Fruit fly (Drosophila melanogaster): Measurements from ENCODE around the gene Doc3.

DNA sequence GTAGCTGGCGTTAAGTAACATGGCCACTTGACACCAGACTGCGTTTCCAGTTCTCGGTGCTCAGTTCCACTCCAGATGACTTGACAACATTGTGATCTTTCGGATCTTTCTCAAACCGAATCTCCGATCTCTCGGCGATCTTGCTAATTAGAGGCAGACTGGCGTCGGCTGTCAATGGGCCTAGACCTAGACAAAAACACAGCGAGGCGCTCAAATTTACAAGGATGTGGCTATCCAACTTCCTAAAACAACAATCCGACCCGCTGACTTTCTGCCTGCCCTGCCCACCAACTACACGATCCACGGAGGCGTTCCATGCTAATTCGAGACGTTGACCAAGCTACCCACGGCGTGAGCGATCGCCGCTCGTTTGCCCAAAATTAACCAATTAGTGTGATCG is 8.7 kb downstream of the Doc3 start:
- TF ChIP-seq Hr83 (GFP tag; optimal IDR thresholded peaks at IDR 0.05; ENCODE audit: poor library complexity, severe bottlenecking), result no peak
- TF ChIP-seq Dfd (GFP tag; optimal IDR thresholded peaks at IDR 0.05), result no peak
- TF ChIP-seq psq (GFP tag; optimal IDR thresholded peaks at IDR 0.05), result no peak
- TF ChIP-seq OdsH (GFP tag; optimal IDR thresholded peaks at IDR 0.05), result no peak
- TF ChIP-seq fru (GFP tag; optimal IDR thresholded peaks at IDR 0.05), result no peak
- TF ChIP-seq N (GFP tag; optimal IDR thresholded peaks at IDR 0.05), result no peak
- TF ChIP-seq usp (GFP tag; optimal IDR thresholded peaks at IDR 0.05), result no peak
- TF ChIP-seq h (GFP tag; optimal IDR thresholded peaks at IDR 0.05), result no peak
- no peak for TF ChIP-seq br (GFP tag; optimal IDR thresholded peaks at IDR 0.05)
- TF ChIP-seq woc (GFP tag; optimal IDR thresholded peaks at IDR 0.05), result no peak
- no peak for TF ChIP-seq sage (GFP tag; optimal IDR thresholded peaks at IDR 0.05)
- no peak for TF ChIP-seq foxo (GFP tag; optimal IDR thresholded peaks at IDR 0.05)
- no peak for TF ChIP-seq Abd-B (GFP tag; optimal IDR thresholded peaks at IDR 0.05)
